Worm (Caenorhabditis elegans) whole organism, L2 larva: ENCODE results near the gene str-256.

Experiments
- ama-1 ChIP-seq: fragments of 150-350 bp; optimal IDR thresholded peaks from 2 replicates; lab custom pipeline; 2018; ENCODE audit warnings: inconsistent platforms
- ceh-82 ChIP-seq: fragments of 150-350 bp; optimal IDR thresholded peaks from 2 replicates; lab custom pipeline; 2014; ENCODE audit warnings: missing biosample characterization, missing genetic modification characterization
- dmd-4 ChIP-seq: sonication (generic microtip); optimal IDR thresholded peaks from 2 replicates; lab custom pipeline; 2017; ENCODE audit warnings: missing biosample characterization, missing genetic modification characterization
- elt-3 ChIP-seq: sonication (generic microtip); optimal IDR thresholded peaks from 2 replicates; lab custom pipeline; 2017; ENCODE audit warnings: missing biosample characterization, missing genetic modification characterization
- fos-1 ChIP-seq: fragments of 150-350 bp; optimal IDR thresholded peaks from 2 replicates; lab custom pipeline; 2014; ENCODE audit warnings: missing biosample characterization, missing genetic modification characterization
- lsy-2 ChIP-seq, 2 experiments: fragments of 150-350 bp in 1 of 2; sonication (generic microtip) in 1 of 2; optimal IDR thresholded peaks; 2 replicates each; lab custom pipeline; 2014 to 2017; ENCODE audit warnings: missing biosample characterization in 2 of 2, missing genetic modification characterization in 2 of 2
- nhr-10 ChIP-seq: sonication (generic microtip); optimal IDR thresholded peaks from 2 replicates; lab custom pipeline; 2017; ENCODE audit warnings: missing biosample characterization, missing genetic modification characterization
- nhr-25 ChIP-seq: fragments of 150-350 bp; sonication (generic microtip); optimal IDR thresholded peaks from 3 replicates; lab custom pipeline; 2014; ENCODE audit warnings: missing biosample characterization, missing genetic modification characterization
- nhr-77 ChIP-seq: fragments of 150-350 bp; optimal IDR thresholded peaks from 2 replicates; lab custom pipeline; 2014; ENCODE audit warnings: missing biosample characterization, missing genetic modification characterization
- snpc-4 ChIP-seq: fragments of 150-350 bp; optimal IDR thresholded peaks from 2 replicates; lab custom pipeline; 2014; ENCODE audit warnings: missing biosample characterization, missing genetic modification characterization
- unc-62 ChIP-seq: fragments of 150-350 bp; optimal IDR thresholded peaks from 2 replicates; lab custom pipeline; 2014; ENCODE audit warnings: missing biosample characterization, missing genetic modification reagents, missing genetic modification characterization
- ztf-11 ChIP-seq: sonication (generic microtip); optimal IDR thresholded peaks from 2 replicates; lab custom pipeline; 2017; ENCODE audit warnings: missing biosample characterization, missing genetic modification characterization
- ztf-4 ChIP-seq: fragments of 150-350 bp; optimal IDR thresholded peaks from 2 replicates; lab custom pipeline; 2014; ENCODE audit warnings: missing biosample characterization, missing genetic modification characterization

DNA sequence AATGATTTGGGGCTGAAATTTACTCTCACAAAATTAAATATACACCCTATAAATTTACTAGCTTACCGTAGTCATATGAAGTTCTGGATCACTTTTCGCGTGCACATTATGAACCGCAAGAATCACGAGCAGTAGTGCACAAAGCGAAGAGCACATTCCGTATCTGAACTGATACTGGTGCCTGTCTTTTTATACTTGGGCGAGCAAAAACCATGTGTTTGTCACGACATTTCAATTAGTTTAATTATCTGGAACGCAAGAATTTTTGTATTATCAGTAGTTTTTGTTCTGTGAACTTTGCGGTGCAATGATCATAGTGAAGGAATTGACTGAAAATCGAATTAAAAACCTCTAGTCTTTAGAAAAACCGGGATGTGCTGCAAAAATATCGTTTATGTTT lies 22.9 kb upstream of the str-256 start, which contains the start of gene lipl-3:
- TF ChIP-seq fos-1 (tag; lab: Kevin White, UChicago) (no peak), lsy-2 (tag; optimal IDR thresholded peaks at IDR 0.05; lab: Kevin White, UChicago) (no peak), ceh-82 (no peak), unc-62 (GFP tag; lab: Kevin White, UChicago) (no peak), nhr-10 (tag; lab: Kevin White, UChicago) (no peak), dmd-4 (tag; lab: Kevin White, UChicago) (no peak), elt-3 (no peak), ztf-4 (tag; lab: Kevin White, UChicago) (no peak), snpc-4 (no peak), ztf-11 (tag; lab: Kevin White, UChicago) (no peak), nhr-25 (tag; lab: Kevin White, UChicago) (no peak), ama-1 (no peak), nhr-77 (tag; lab: Kevin White, UChicago) (no peak)
